Worm (Caenorhabditis elegans): ENCODE measurements around the gene dpy-11.

Gene dpy-11

DNA sequence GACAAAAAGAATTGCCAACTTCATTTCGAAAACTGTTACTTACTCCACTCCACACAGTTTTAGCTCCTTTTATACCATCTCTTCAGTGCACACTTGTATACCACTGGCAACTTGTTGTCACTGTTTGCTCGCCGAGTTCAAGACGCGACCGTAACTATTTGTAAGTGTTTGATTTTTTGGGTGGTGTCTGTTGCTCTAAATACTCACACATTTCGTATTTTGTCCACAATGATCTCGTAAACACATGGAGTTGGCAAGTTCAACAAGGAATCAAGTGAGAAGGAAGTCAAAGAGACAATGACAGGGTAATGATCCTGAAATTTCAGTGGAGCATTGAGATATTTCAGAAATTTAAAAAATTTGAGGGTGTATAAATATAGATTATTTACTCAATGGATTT is 18.0 kb upstream of the dpy-11 start, which contains the start of gene hpo-26:
TSS of gene hpo-26 (minus strand) at position 31 of the 400 bp plus-strand sequence.
- TF ChIP-seq egl-43 (GFP tag; IDR thresholded peaks at IDR 0.05) = 0 out of 2 replicates have a peak, but pooled peaks have one; percentile 4
- TF ChIP-seq daf-16 (GFP tag; optimal IDR thresholded peaks at IDR 0.05) = no peak
- TF ChIP-seq daf-16 (tag; optimal IDR thresholded peaks at IDR 0.05) = peak; percentile 75
- TF ChIP-seq mes-2 (tag; optimal IDR thresholded peaks at IDR 0.05; ENCODE audit: poor library complexity, severe bottlenecking) = peak; percentile 5
- TF ChIP-seq spr-1 (tag; optimal IDR thresholded peaks at IDR 0.05) = no peak

ce11 chrV:6524757-6525156 is 9.7 kb upstream of the dpy-11 start, which contains the start of gene acs-1:
TSS of gene acs-1 (plus strand) at chrV:6524989.
- TF ChIP-seq hlh-11 (tag; optimal IDR thresholded peaks at IDR 0.05) (peak; percentile 86), vab-7 (GFP tag; IDR thresholded peaks at IDR 0.05) (no peak), nhr-77 (tag; optimal IDR thresholded peaks at IDR 0.05) (peak; percentile 6), T26A8.4 (GFP tag; IDR thresholded peaks at IDR 0.05) (no peak), dve-1 (tag; optimal IDR thresholded peaks at IDR 0.05; ENCODE audit: insufficient read depth) (peak; percentile 63), pqm-1 (tag; optimal IDR thresholded peaks at IDR 0.05) (peak; percentile 80), daf-16 (GFP tag; optimal IDR thresholded peaks at IDR 0.05) (no peak), daf-16 (tag; optimal IDR thresholded peaks at IDR 0.05) (peak; percentile 69), madf-5 (GFP tag; IDR thresholded peaks at IDR 0.05) (no peak), tra-1 (GFP tag; IDR thresholded peaks at IDR 0.05) (peak; percentile 54; the same call in 1 of the 2 replicates), lin-1 (GFP tag; IDR thresholded peaks at IDR 0.05) (0 out of 2 replicates have a peak, but pooled peaks have one; percentile 28), nhr-28 (tag; optimal IDR thresholded peaks at IDR 0.05) (peak; percentile 71), zag-1 (tag; optimal IDR thresholded peaks at IDR 0.05) (no peak), unc-130 (GFP tag; optimal IDR thresholded peaks at IDR 0.05) (no peak), mxl-3 (GFP tag; optimal IDR thresholded peaks at IDR 0.05) (peak; percentile 52), lsy-2 (tag; optimal IDR thresholded peaks at IDR 0.05) (no peak), dmd-6 (GFP tag; IDR thresholded peaks at IDR 0.05) (peak; percentile 89)

DNA sequence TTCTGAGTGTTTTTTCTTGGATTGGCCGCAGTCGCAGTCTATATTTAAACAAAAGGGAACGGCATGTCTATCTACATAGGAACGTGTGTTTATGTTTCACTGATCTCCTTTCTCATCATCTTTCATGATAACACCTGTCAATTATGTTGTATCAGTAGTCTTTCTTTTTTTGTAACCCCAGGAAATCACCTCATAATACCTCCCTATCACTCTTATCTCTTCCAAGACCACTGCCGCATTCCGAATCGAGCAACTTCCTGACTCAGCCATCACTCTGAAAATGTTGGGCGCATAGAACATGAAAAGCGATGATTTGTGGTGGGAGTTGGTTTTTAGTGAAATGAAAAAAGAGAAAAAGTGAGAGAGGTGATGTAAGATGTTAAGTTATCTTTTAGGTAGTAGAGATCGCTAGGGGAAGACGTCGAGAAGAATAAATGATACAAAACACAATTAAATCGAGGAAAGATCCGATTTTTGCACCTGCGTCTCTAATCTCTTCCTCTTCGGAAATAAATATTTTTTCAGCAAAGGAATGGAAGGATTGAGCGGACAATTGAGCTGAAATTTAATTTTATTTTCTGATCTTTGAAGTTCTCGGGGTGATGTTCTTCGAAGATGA is 7.9 kb upstream of the dpy-11 start:
- TF ChIP-seq hlh-11 (tag; optimal IDR thresholded peaks at IDR 0.05) (peak; percentile 88), hif-1 (tag; optimal IDR thresholded peaks at IDR 0.05) (no peak), set-16 (GFP tag; IDR thresholded peaks at IDR 0.05) (no peak), lin-1 (GFP tag; IDR thresholded peaks at IDR 0.05) (peak; percentile 56; the same call in 1 of the 2 replicates), tra-1 (GFP tag; IDR thresholded peaks at IDR 0.05) (peak; percentile 83), mdl-1 (tag; optimal IDR thresholded peaks at IDR 0.05) (no peak), pqm-1 (tag; optimal IDR thresholded peaks at IDR 0.05) (peak; percentile 46), Y75B8A.6 (GFP tag; IDR thresholded peaks at IDR 0.05) (no peak), nhr-42 (GFP tag; IDR thresholded peaks at IDR 0.05) (no peak), mep-1 (tag; optimal IDR thresholded peaks at IDR 0.05) (no peak), hmg-1.1 (GFP tag; IDR thresholded peaks at IDR 0.05) (no peak), nhr-25 (tag; optimal IDR thresholded peaks at IDR 0.05; ENCODE audit: borderline replicate concordance, insufficient read depth) (no peak), Y5F2A.4 (GFP tag; optimal IDR thresholded peaks at IDR 0.05) (no peak), unc-39 (tag; optimal IDR thresholded peaks at IDR 0.05) (no peak), daf-16 (GFP tag; optimal IDR thresholded peaks at IDR 0.05) (no peak), daf-16 (tag; optimal IDR thresholded peaks at IDR 0.05) (peak; percentile 65), mdt-29 (GFP tag; IDR thresholded peaks at IDR 0.05) (no peak), nhr-111 (GFP tag; optimal IDR thresholded peaks at IDR 0.05) (no peak), mxl-3 (GFP tag; optimal IDR thresholded peaks at IDR 0.05) (peak; percentile 50), cey-2 (tag; optimal IDR thresholded peaks at IDR 0.05; ENCODE audit: borderline replicate concordance, insufficient read depth) (no peak), nhr-41 (GFP tag; IDR thresholded peaks at IDR 0.05) (peak; percentile 41; the same call in 1 of the 2 replicates), ceh-20 (GFP tag; IDR thresholded peaks at IDR 0.05) (0 out of 2 replicates have a peak, but pooled peaks have one; percentile 15), madf-5 (GFP tag; IDR thresholded peaks at IDR 0.05) (no peak), nhr-237 (tag; optimal IDR thresholded peaks at IDR 0.05) (no peak), T20F7.1 (GFP tag; optimal IDR thresholded peaks at IDR 0.05) (no peak), mxl-2 (GFP tag; conservative IDR thresholded peaks at IDR 0.05) (no peak), dve-1 (tag; optimal IDR thresholded peaks at IDR 0.05; ENCODE audit: insufficient read depth) (peak; percentile 62), rbr-2 (tag; optimal IDR thresholded peaks at IDR 0.05) (no peak), fkh-10 (GFP tag; optimal IDR thresholded peaks at IDR 0.05) (no peak), dmd-6 (GFP tag; IDR thresholded peaks at IDR 0.05) (peak; percentile 97), unc-62 (GFP tag; optimal IDR thresholded peaks at IDR 0.05 in 1 of 2) (peak in 1 of 2 experiments; percentile 87), unc-62 (tag; optimal IDR thresholded peaks at IDR 0.05) (no peak), sdz-12 (GFP tag; optimal IDR thresholded peaks at IDR 0.05) (no peak), saeg-2 (GFP tag; IDR thresholded peaks at IDR 0.05) (no peak)

Measured in whole organism, L4 larva.